Worm (Caenorhabditis elegans) whole organism, mixed stage, embryonic: ENCODE results near the gene W04E12.7.
A peak's percentile ranks its signal among the peaks of the same experiment; 100 is the strongest.

Experiments
- M03D4.4 ChIP-seq: sonication (generic microtip); optimal IDR thresholded peaks from 2 replicates; lab custom pipeline; 2017; ENCODE audit warnings: mild to moderate bottlenecking, missing genetic modification characterization, missing compliant biosample characterization
- bed-3 ChIP-seq: fragments of 200-800 bp; sonication (Bioruptor generic); optimal IDR thresholded peaks from 3 replicates; lab custom pipeline; 2018; ENCODE audit warnings: mild to moderate bottlenecking, missing genetic modification characterization, moderate library complexity, missing compliant biosample characterization
- blmp-1 ChIP-seq: fragments of 150-350 bp; optimal IDR thresholded peaks from 2 replicates; lab custom pipeline; 2014; ENCODE audit warnings: missing biosample characterization, missing genetic modification characterization
- ceh-39 ChIP-seq: fragments of 150-350 bp; optimal IDR thresholded peaks from 2 replicates; lab custom pipeline; 2014; ENCODE audit warnings: missing biosample characterization, missing genetic modification characterization
- ceh-43 ChIP-seq: fragments of 200-800 bp; sonication (Bioruptor generic); optimal IDR thresholded peaks from 2 replicates; lab custom pipeline; 2018; ENCODE audit warnings: mild to moderate bottlenecking, missing genetic modification characterization, moderate library complexity, missing compliant biosample characterization
- ceh-83 ChIP-seq: fragments of 200-800 bp; sonication (Bioruptor generic); optimal IDR thresholded peaks from 2 replicates; lab custom pipeline; 2018; ENCODE audit warnings: mild to moderate bottlenecking, missing genetic modification characterization, missing compliant biosample characterization
- ces-1 ChIP-seq: fragments of 150-350 bp; optimal IDR thresholded peaks from 2 replicates; lab custom pipeline; 2014; ENCODE audit warnings: missing biosample characterization, missing genetic modification reagents, missing genetic modification characterization
- cnd-1 ChIP-seq: fragments of 200-800 bp; sonication (Bioruptor generic); optimal IDR thresholded peaks from 2 replicates; lab custom pipeline; 2018; ENCODE audit warnings: mild to moderate bottlenecking, missing genetic modification characterization, missing compliant biosample characterization
- drap-1 ChIP-seq: fragments of 200-800 bp; sonication (Bioruptor generic); optimal IDR thresholded peaks from 3 replicates; lab custom pipeline; 2018; ENCODE audit warnings: mild to moderate bottlenecking, missing genetic modification characterization, missing compliant biosample characterization
- elt-1 ChIP-seq: sonication (generic microtip); optimal IDR thresholded peaks from 2 replicates; lab custom pipeline; 2017; ENCODE audit warnings: missing genetic modification characterization, mild to moderate bottlenecking, missing compliant biosample characterization, antibody characterized with exemption, moderate library complexity, borderline replicate concordance; ENCODE audit not compliant: insufficient read depth
- elt-3 ChIP-seq: fragments of 150-350 bp; optimal IDR thresholded peaks from 2 replicates; lab custom pipeline; 2014; ENCODE audit warnings: missing biosample characterization, missing genetic modification characterization
- flh-1 ChIP-seq: fragments of 200-800 bp; sonication (Bioruptor generic); optimal IDR thresholded peaks from 2 replicates; lab custom pipeline; 2018; ENCODE audit warnings: mild to moderate bottlenecking, missing genetic modification characterization, moderate library complexity, missing compliant biosample characterization
- ham-2 ChIP-seq: fragments of 200-800 bp; sonication (Bioruptor generic); optimal IDR thresholded peaks from 2 replicates; lab custom pipeline; 2018; ENCODE audit warnings: mild to moderate bottlenecking, missing genetic modification characterization, missing compliant biosample characterization
- hlh-1 ChIP-seq: fragments of 150-350 bp; optimal IDR thresholded peaks from 2 replicates; lab custom pipeline; 2014; ENCODE audit warnings: missing biosample characterization, missing genetic modification reagents, missing genetic modification characterization
- lin-13 ChIP-seq: fragments of 150-350 bp; optimal IDR thresholded peaks from 2 replicates; lab custom pipeline; 2014; ENCODE audit warnings: missing biosample characterization, missing genetic modification characterization
- lin-32 ChIP-seq: fragments of 200-800 bp; sonication (Bioruptor generic); optimal IDR thresholded peaks from 2 replicates; lab custom pipeline; 2018; ENCODE audit warnings: mild to moderate bottlenecking, missing genetic modification characterization, missing compliant biosample characterization
- lsy-2 ChIP-seq: fragments of 150-350 bp; optimal IDR thresholded peaks from 2 replicates; lab custom pipeline; 2014; ENCODE audit warnings: missing biosample characterization, missing genetic modification characterization
- mab-5 ChIP-seq: fragments of 150-350 bp; optimal IDR thresholded peaks from 2 replicates; lab custom pipeline; 2014; ENCODE audit warnings: missing biosample characterization, missing genetic modification characterization
- mep-1 ChIP-seq: fragments of 150-350 bp; optimal IDR thresholded peaks from 2 replicates; lab custom pipeline; 2017; ENCODE audit warnings: missing biosample characterization, missing genetic modification reagents, missing genetic modification characterization, inconsistent platforms
- mls-2 ChIP-seq: sonication (generic microtip); optimal IDR thresholded peaks from 2 replicates; lab custom pipeline; 2016; ENCODE audit warnings: mild to moderate bottlenecking, missing genetic modification characterization, moderate library complexity, missing compliant biosample characterization
- nhr-12 ChIP-seq: fragments of 150-350 bp; optimal IDR thresholded peaks from 2 replicates; lab custom pipeline; 2014; ENCODE audit warnings: missing biosample characterization, missing genetic modification characterization
- nhr-28 ChIP-seq: fragments of 150-350 bp; optimal IDR thresholded peaks from 2 replicates; lab custom pipeline; 2014; ENCODE audit warnings: missing biosample characterization, missing genetic modification characterization
- pha-4 ChIP-seq: fragments of 150-350 bp; optimal IDR thresholded peaks from 2 replicates; lab custom pipeline; 2018; ENCODE audit warnings: missing biosample characterization, missing genetic modification reagents, missing genetic modification characterization
- sem-2 ChIP-seq: fragments of 200-800 bp; sonication (Bioruptor generic); optimal IDR thresholded peaks from 2 replicates; lab custom pipeline; 2018; ENCODE audit warnings: mild to moderate bottlenecking, missing genetic modification characterization, missing compliant biosample characterization
- snpc-4 ChIP-seq: fragments of 150-350 bp; optimal IDR thresholded peaks from 2 replicates; lab custom pipeline; 2014; ENCODE audit warnings: missing biosample characterization, missing genetic modification characterization
- sptf-1 ChIP-seq: sonication (generic microtip); optimal IDR thresholded peaks from 2 replicates; lab custom pipeline; 2017; ENCODE audit warnings: mild to moderate bottlenecking, missing genetic modification characterization, moderate library complexity, missing compliant biosample characterization
- unc-120 ChIP-seq: sonication (generic microtip); optimal IDR thresholded peaks from 2 replicates; lab custom pipeline; 2017; ENCODE audit warnings: missing genetic modification characterization, missing compliant biosample characterization; ENCODE audit not compliant: poor library complexity, severe bottlenecking
- unc-39 ChIP-seq: fragments of 150-350 bp; optimal IDR thresholded peaks from 2 replicates; lab custom pipeline; 2014; ENCODE audit warnings: missing biosample characterization, missing genetic modification characterization
- unc-62 ChIP-seq: fragments of 150-350 bp; optimal IDR thresholded peaks from 2 replicates; lab custom pipeline; 2014; ENCODE audit warnings: missing biosample characterization, missing genetic modification reagents, missing genetic modification characterization
- zip-8 ChIP-seq: fragments of 150-350 bp; optimal IDR thresholded peaks from 2 replicates; lab custom pipeline; 2014; ENCODE audit warnings: missing biosample characterization, missing genetic modification characterization
- ztf-11 ChIP-seq: fragments of 150-350 bp; optimal IDR thresholded peaks from 2 replicates; lab custom pipeline; 2014; ENCODE audit warnings: missing biosample characterization, missing genetic modification characterization

W04E12.7 gene

DNA sequence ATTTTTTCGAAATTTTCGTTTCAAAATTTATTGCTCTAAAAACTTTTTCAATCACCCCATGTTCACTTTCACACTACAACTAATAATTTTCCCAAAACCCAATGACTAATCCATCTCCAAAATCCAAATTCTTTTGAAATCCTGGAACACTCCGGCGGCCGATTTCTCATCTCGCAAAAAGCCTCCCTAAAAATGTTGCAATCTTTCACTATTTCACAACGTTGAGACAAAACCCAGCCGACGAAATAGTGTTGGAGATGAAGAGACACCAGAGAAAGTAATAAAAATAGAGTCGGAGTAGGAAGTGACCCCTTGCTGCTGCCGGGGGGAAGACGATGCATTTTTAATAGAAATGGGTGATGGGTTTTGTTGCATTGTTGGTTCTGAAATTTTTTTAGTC, 12.8 kb downstream of the W04E12.7 start:
- no peak for TF ChIP-seq elt-1 (tag; lab: Kevin White, UChicago)
- no peak for TF ChIP-seq cnd-1 (tag; lab: Kevin White, UChicago)
- TF ChIP-seq mep-1 (tag; lab: Kevin White, UChicago) = no peak
- TF ChIP-seq lin-32 = no peak
- TF ChIP-seq mab-5 (tag; lab: Kevin White, UChicago) = no peak
- peak; percentile 1 for TF ChIP-seq ces-1
- TF ChIP-seq pha-4 = no peak

DNA sequence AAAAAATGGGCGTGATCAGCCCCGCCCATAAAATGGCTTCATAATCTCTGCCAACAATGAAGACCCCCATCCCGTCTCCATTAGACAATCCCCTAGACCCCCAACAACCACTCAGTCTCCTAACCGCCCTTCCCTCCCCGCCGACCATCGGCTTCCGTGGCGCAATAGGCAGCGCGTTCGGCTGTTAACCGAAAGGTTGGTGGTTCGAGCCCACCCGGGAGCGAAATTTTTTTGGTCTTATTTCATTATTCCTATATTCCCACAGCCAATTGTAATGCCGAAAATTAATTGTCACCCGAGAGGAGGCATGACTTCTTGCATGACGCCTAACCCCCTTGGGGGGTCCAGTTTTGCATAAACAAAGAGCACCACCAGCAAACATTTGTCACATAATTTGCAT, 14.5 kb downstream of the W04E12.7 start:
- TF ChIP-seq bed-3 = peak; percentile 56
- TF ChIP-seq hlh-1 (tag; lab: Kevin White, UChicago) = no peak
- peak; percentile 18 for TF ChIP-seq lin-13 (tag; lab: Kevin White, UChicago)
- TF ChIP-seq nhr-12 (tag; lab: Kevin White, UChicago) = no peak
- TF ChIP-seq ceh-43 (GFP tag; lab: Kevin White, UChicago) = peak; percentile 63
- peak; percentile 53 for TF ChIP-seq sem-2
- peak; percentile 40 for TF ChIP-seq ham-2 (GFP tag; lab: Kevin White, UChicago)
- peak; percentile 76 for TF ChIP-seq M03D4.4 (tag; lab: Kevin White, UChicago)
- peak; percentile 45 for TF ChIP-seq unc-120 (tag; lab: Kevin White, UChicago)
- TF ChIP-seq cnd-1 (tag; lab: Kevin White, UChicago) = peak; percentile 70
- peak; percentile 72 for TF ChIP-seq drap-1
- TF ChIP-seq ceh-83 (GFP tag; lab: Kevin White, UChicago) = peak; percentile 83
- no peak for TF ChIP-seq pha-4
- peak; percentile 71 for TF ChIP-seq lin-32
- TF ChIP-seq ces-1 = peak; percentile 28
- TF ChIP-seq snpc-4 (tag; lab: Kevin White, UChicago) = no peak
- peak; percentile 78 for TF ChIP-seq sptf-1 (tag; lab: Kevin White, UChicago)
- TF ChIP-seq mls-2 (tag; lab: Kevin White, UChicago) = peak; percentile 79

DNA sequence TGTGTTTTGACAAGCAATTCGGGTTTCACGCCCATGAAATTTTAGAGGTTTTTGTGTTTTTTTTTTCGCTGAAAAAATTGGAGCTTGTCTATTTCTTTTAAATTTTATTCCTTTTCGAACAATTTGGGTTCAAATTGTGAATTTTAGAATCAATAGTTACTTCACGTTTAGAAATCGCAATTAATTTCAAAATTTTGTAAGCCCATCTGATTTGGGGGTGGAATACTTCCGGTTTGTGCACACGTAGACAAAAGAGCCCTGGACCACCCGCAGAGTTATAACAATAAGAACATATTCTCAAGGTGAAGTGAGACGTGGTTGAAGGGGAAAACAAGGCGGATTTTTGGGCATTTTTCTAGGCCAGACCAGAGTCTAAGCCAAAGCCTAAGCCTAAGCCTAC, 18.1 kb downstream of the W04E12.7 start, which contains the start of gene Y116F11A.6:
Gene Y116F11A.6 (plus strand): TSS at position 301 of the 400 bp plus-strand sequence.
- TF ChIP-seq unc-62 (GFP tag; lab: Kevin White, UChicago) = no peak
- TF ChIP-seq ceh-39 = no peak
- TF ChIP-seq ztf-11 = no peak
- no peak for TF ChIP-seq unc-39 (tag; lab: Kevin White, UChicago)
- no peak for TF ChIP-seq elt-3 (tag; lab: Kevin White, UChicago)
- no peak for TF ChIP-seq nhr-12 (tag; lab: Kevin White, UChicago)
- TF ChIP-seq mep-1 (tag; lab: Kevin White, UChicago) = no peak
- no peak for TF ChIP-seq elt-1 (tag; lab: Kevin White, UChicago)
- TF ChIP-seq flh-1 = no peak
- no peak for TF ChIP-seq blmp-1 (tag; lab: Kevin White, UChicago)
- no peak for TF ChIP-seq nhr-28 (tag; lab: Kevin White, UChicago)
- TF ChIP-seq ceh-83 (GFP tag; lab: Kevin White, UChicago) = no peak
- no peak for TF ChIP-seq bed-3
- no peak for TF ChIP-seq sptf-1 (tag; lab: Kevin White, UChicago)
- TF ChIP-seq ces-1 = no peak
- no peak for TF ChIP-seq mls-2 (tag; lab: Kevin White, UChicago)
- TF ChIP-seq ham-2 (GFP tag; lab: Kevin White, UChicago) = no peak

DNA sequence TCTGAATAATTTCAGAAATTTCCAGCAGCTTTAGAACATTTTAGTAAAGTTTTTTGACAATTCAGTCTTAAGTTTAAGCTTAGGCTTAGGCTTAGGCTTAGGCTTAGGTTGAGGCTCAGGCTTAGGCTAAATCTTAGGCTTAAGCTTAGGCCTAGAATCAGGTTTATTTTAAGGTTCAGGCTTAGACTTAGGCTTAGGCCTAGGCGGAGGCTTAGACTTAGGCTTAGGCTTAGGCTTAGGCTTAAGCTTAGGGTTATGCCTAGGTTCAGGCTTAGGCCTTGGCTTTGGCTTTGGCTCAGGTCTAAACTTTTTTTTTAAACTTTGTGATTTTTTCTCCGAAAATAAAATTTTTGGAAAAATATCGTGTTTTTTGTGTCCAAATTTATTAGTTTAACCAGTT, 18.7 kb downstream of the W04E12.7 start:
- TF ChIP-seq zip-8 (tag; lab: Kevin White, UChicago) (no peak), mab-5 (tag; lab: Kevin White, UChicago) (no peak), drap-1 (no peak), hlh-1 (tag; lab: Kevin White, UChicago) (no peak), unc-120 (tag; lab: Kevin White, UChicago) (no peak), mep-1 (tag; lab: Kevin White, UChicago) (no peak), lin-32 (no peak), lsy-2 (tag; lab: Kevin White, UChicago) (no peak), elt-3 (tag; lab: Kevin White, UChicago) (no peak), nhr-28 (tag; lab: Kevin White, UChicago) (no peak), M03D4.4 (tag; lab: Kevin White, UChicago) (no peak), ham-2 (GFP tag; lab: Kevin White, UChicago) (no peak), sptf-1 (tag; lab: Kevin White, UChicago) (no peak)

DNA sequence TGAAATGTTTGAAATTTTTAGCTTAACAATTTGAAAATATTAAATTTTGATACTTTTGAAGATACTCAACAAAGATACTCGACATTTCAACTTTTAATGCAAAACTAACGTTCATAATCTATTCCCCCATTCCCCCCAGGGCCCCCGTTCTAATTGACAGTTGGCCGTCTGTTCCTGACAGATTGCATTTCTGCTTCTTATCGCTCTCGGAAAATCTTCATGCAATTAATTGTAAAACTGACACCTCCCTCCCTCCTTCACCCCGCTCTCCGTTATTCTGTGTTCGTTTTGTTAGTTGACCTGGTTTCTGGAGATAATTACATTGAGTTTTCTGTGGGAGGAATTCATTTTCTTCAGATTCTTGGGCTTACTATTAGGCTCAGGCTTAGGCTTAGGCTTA, 19.4 kb downstream of the W04E12.7 start:
- no peak for TF ChIP-seq unc-39 (tag; lab: Kevin White, UChicago)
- TF ChIP-seq hlh-1 (tag; lab: Kevin White, UChicago) = peak; percentile 21
- peak; percentile 86 for TF ChIP-seq unc-62 (GFP tag; lab: Kevin White, UChicago)
- TF ChIP-seq, all 35 proteins: peak for 2
